Fruit fly (Drosophila melanogaster): ENCODE results near the gene Nha1.

Gene Nha1

DNA sequence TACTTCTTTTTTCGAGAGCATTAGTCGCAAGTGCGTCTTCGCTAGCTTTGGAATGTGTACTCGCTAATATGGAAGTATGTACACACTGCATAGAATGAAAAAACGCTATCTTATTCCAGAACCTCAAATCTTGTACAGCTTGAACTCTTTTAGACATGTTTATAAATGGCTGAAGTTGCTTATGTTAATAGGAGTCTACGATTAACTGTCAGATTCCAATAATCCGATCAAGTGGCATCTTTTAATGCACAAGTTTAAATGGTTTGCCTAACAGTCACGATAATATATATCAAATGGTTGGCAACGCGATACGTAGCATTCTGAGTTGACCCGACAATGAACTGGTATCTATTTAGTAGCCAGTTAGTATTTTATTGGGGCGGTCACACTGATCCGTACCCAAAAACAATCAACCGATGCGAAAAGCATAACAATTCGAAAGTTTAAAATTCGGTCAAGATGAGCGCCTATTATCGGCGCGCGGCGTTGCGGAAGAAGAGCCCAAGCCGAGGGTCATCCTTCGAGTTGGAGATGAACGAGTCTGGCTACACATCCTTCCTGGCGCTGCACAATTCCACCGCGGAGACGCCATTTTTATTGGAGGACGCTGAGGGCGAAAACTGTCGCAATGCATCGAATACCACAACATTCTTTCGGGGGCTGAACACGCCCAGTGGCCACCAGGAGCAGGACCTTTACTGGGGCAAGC, 18.1 kb downstream of the Nha1 start, which contains the start of gene Rca1 (continued):
- TF ChIP-seq Meics (GFP tag; optimal IDR thresholded peaks at IDR 0.05): no peak
- no peak for TF ChIP-seq Dad (GFP tag; optimal IDR thresholded peaks at IDR 0.05)
- TF ChIP-seq fru (optimal IDR thresholded peaks at IDR 0.05): no peak
- peak; percentile 53 for TF ChIP-seq amos (GFP tag; IDR thresholded peaks at IDR 0.05; ENCODE audit: partially characterized antibody)
- peak; percentile 70 for TF ChIP-seq Myb (GFP tag; optimal IDR thresholded peaks at IDR 0.05)
- peak; percentile 89 for TF ChIP-seq phol (tag; optimal IDR thresholded peaks at IDR 0.05)
- TF ChIP-seq Six4 (GFP tag; optimal IDR thresholded peaks at IDR 0.05): no peak
- no peak for TF ChIP-seq stc (GFP tag; IDR thresholded peaks at IDR 0.05)
- TF ChIP-seq Hand (GFP tag; optimal IDR thresholded peaks at IDR 0.05): no peak
- TF ChIP-seq pita (GFP tag; optimal IDR thresholded peaks at IDR 0.05): peak; percentile 90
- no peak for TF ChIP-seq Rx (GFP tag; IDR thresholded peaks at IDR 0.05)
- 0 out of 2 replicates have a peak, but pooled peaks have one; percentile 16 for TF ChIP-seq CG5953 (GFP tag; IDR thresholded peaks at IDR 0.05)
- TF ChIP-seq mirr (GFP tag; optimal IDR thresholded peaks at IDR 0.05): no peak
- TF ChIP-seq sisA (GFP tag; IDR thresholded peaks at IDR 0.05): no peak
- no peak for TF ChIP-seq CG5180 (GFP tag; optimal IDR thresholded peaks at IDR 0.05)
- TF ChIP-seq nom (GFP tag; optimal IDR thresholded peaks at IDR 0.05): no peak
- no peak for TF ChIP-seq CG2889 (GFP tag; IDR thresholded peaks at IDR 0.05)
- no peak for TF ChIP-seq Usf (GFP tag; optimal IDR thresholded peaks at IDR 0.05)
- no peak for TF ChIP-seq CG10147 (GFP tag; optimal IDR thresholded peaks at IDR 0.05)
- TF ChIP-seq tna (GFP tag; IDR thresholded peaks at IDR 0.05; ENCODE audit: partially characterized antibody): no peak
- no peak for TF ChIP-seq NfI (GFP tag; optimal IDR thresholded peaks at IDR 0.05)
- no peak for TF ChIP-seq HLH4C (GFP tag; IDR thresholded peaks at IDR 0.05; ENCODE audit: partially characterized antibody)
- TF ChIP-seq run (tag; optimal IDR thresholded peaks at IDR 0.05): no peak
- TF ChIP-seq ash1 (GFP tag; optimal IDR thresholded peaks at IDR 0.05): no peak
- TF ChIP-seq Hey (tag; optimal IDR thresholded peaks at IDR 0.05): no peak
- no peak for TF ChIP-seq Dref (GFP tag; IDR thresholded peaks at IDR 0.05)
- no peak for TF ChIP-seq CG11093 (GFP tag; IDR thresholded peaks at IDR 0.05)
- no peak for TF ChIP-seq slou (GFP tag; optimal IDR thresholded peaks at IDR 0.05)
- no peak for TF ChIP-seq CG4282 (GFP tag; optimal IDR thresholded peaks at IDR 0.05)
- no peak for TF ChIP-seq CG17802 (tag; optimal IDR thresholded peaks at IDR 0.05)
- no peak for TF ChIP-seq Ravus (GFP tag; IDR thresholded peaks at IDR 0.05)
- no peak for TF ChIP-seq ham (GFP tag; IDR thresholded peaks at IDR 0.05)
- TF ChIP-seq CG17568 (GFP tag; optimal IDR thresholded peaks at IDR 0.05): no peak
- no peak for TF ChIP-seq CG13624 (GFP tag; optimal IDR thresholded peaks at IDR 0.05)
- no peak for TF ChIP-seq Hsf (GFP tag; optimal IDR thresholded peaks at IDR 0.05)
- TF ChIP-seq Dek (tag; optimal IDR thresholded peaks at IDR 0.05): peak; percentile 12
- no peak for TF ChIP-seq lilli (GFP tag; optimal IDR thresholded peaks at IDR 0.05)
- TF ChIP-seq ftz-f1 (GFP tag; optimal IDR thresholded peaks at IDR 0.05): no peak
- TF ChIP-seq CG11247 (GFP tag; IDR thresholded peaks at IDR 0.05): no peak
- no peak for TF ChIP-seq Jarid2 (GFP tag; optimal IDR thresholded peaks at IDR 0.05)
- TF ChIP-seq Dfd (GFP tag; optimal IDR thresholded peaks at IDR 0.05): no peak
- TF ChIP-seq CG11504 (tag; optimal IDR thresholded peaks at IDR 0.05): no peak
- TF ChIP-seq Atf3 (GFP tag; optimal IDR thresholded peaks at IDR 0.05): no peak
- peak; percentile 25 for TF ChIP-seq CG30020 (tag; optimal IDR thresholded peaks at IDR 0.05)
- no peak for TF ChIP-seq sug (tag; optimal IDR thresholded peaks at IDR 0.05)
- no peak for TF ChIP-seq CG8089 (GFP tag; optimal IDR thresholded peaks at IDR 0.05)
- peak; percentile 74 for TF ChIP-seq Ets97D (GFP tag; optimal IDR thresholded peaks at IDR 0.05)
- TF ChIP-seq Bgb (GFP tag; IDR thresholded peaks at IDR 0.05; ENCODE audit: partially characterized antibody): peak; percentile 45; the same call in 1 of the 2 replicates
- TF ChIP-seq yki (optimal IDR thresholded peaks at IDR 0.05): no peak
- no peak for TF ChIP-seq CG10979 (tag; optimal IDR thresholded peaks at IDR 0.05)
- TF ChIP-seq Dip2 (GFP tag; IDR thresholded peaks at IDR 0.05): no peak
